Fruit fly (Drosophila melanogaster) whole organism, embryonic: ENCODE data around the gene CG3009.

ENCODE experiments used
- Ada2b ChIP-seq: fragments of 200-800 bp; sonication (Bioruptor generic); IDR thresholded peaks from 2 replicates; pipeline ENCODE4 v1.3.6; 2022; ENCODE audit warnings: missing biosample characterization, missing genetic modification characterization
- CG10274 ChIP-seq: fragments of 200-800 bp; sonication (Bioruptor generic); optimal IDR thresholded peaks from 3 replicates; lab custom pipeline; 2017; ENCODE audit warnings: missing biosample characterization, mild to moderate bottlenecking, missing genetic modification characterization
- CG10462 ChIP-seq: fragments of 200-800 bp; sonication (Bioruptor generic); optimal IDR thresholded peaks from 2 replicates; lab custom pipeline; 2016; ENCODE audit warnings: missing biosample characterization, missing genetic modification characterization
- CG11696 ChIP-seq: fragments of 200-800 bp; sonication (Bioruptor generic); IDR thresholded peaks from 2 replicates; pipeline ENCODE4 v1.3.6; 2022; ENCODE audit warnings: missing biosample characterization, missing genetic modification characterization
- CG12744 ChIP-seq: fragments of 200-800 bp; sonication (Bioruptor generic); optimal IDR thresholded peaks from 2 replicates; lab custom pipeline; 2016; ENCODE audit warnings: missing biosample characterization, missing genetic modification characterization
- CG13775 ChIP-seq: fragments of 200-800 bp; sonication (Bioruptor generic); optimal IDR thresholded peaks from 3 replicates; lab custom pipeline; 2017; ENCODE audit warnings: missing biosample characterization, mild to moderate bottlenecking, missing genetic modification characterization
- CG14050 ChIP-seq: fragments of 200-800 bp; sonication (Bioruptor generic); IDR thresholded peaks from 3 replicates; pipeline ENCODE4 v1.3.6; 2022; ENCODE audit warnings: missing biosample characterization, missing genetic modification characterization
- CG14667 ChIP-seq: fragments of 200-800 bp; sonication (Bioruptor generic); IDR thresholded peaks from 2 replicates; pipeline ENCODE4 v1.3.6; 2022; ENCODE audit warnings: missing biosample characterization, missing genetic modification characterization
- CG17186 ChIP-seq: fragments of 200-800 bp; sonication (Bioruptor generic); optimal IDR thresholded peaks from 3 replicates; lab custom pipeline; 2017; ENCODE audit warnings: missing biosample characterization, missing genetic modification reagents, missing genetic modification characterization
- CG17359 ChIP-seq: fragments of 200-800 bp; sonication (Bioruptor generic); optimal IDR thresholded peaks from 3 replicates; lab custom pipeline; 2018; ENCODE audit warnings: missing biosample characterization, mild to moderate bottlenecking, missing genetic modification characterization, moderate library complexity
- CG2116 ChIP-seq: fragments of 200-800 bp; sonication (Bioruptor generic); optimal IDR thresholded peaks from 3 replicates; lab custom pipeline; 2018; ENCODE audit warnings: missing biosample characterization, mild to moderate bottlenecking, missing genetic modification characterization
- CG34376 ChIP-seq: fragments of 200-800 bp; sonication (Bioruptor generic); optimal IDR thresholded peaks from 2 replicates; lab custom pipeline; 2018; ENCODE audit warnings: missing biosample characterization, mild to moderate bottlenecking, missing genetic modification characterization
- CG4617 ChIP-seq: fragments of 200-800 bp; sonication (Bioruptor generic); optimal IDR thresholded peaks from 3 replicates; lab custom pipeline; 2016; ENCODE audit warnings: missing biosample characterization, missing genetic modification characterization, borderline replicate concordance
- CG6689 ChIP-seq: fragments of 200-800 bp; sonication (Bioruptor generic); IDR thresholded peaks from 2 replicates; pipeline ENCODE4 v1.3.6; 2022; ENCODE audit warnings: missing biosample characterization, missing genetic modification characterization
- CG7839 ChIP-seq: fragments of 200-800 bp; sonication (Bioruptor generic); optimal IDR thresholded peaks from 3 replicates; lab custom pipeline; 2018; ENCODE audit warnings: missing biosample characterization, mild to moderate bottlenecking, missing genetic modification characterization, moderate library complexity
- CG7928 ChIP-seq: fragments of 200-800 bp; sonication (Bioruptor generic); optimal IDR thresholded peaks from 2 replicates; lab custom pipeline; 2017; ENCODE audit warnings: missing biosample characterization, mild to moderate bottlenecking, missing genetic modification characterization
- CG8290 ChIP-seq, 3 experiments: fragments of 200-800 bp; sonication (Bioruptor generic); optimal IDR thresholded peaks; 2 replicates each; lab custom pipeline; 2016 to 2019; ENCODE audit warnings: missing biosample characterization in 3 of 3, missing genetic modification characterization in 3 of 3, mild to moderate bottlenecking in 2 of 3, moderate library complexity in 1 of 3
- CG9727 ChIP-seq: fragments of 200-800 bp; sonication (Bioruptor generic); optimal IDR thresholded peaks from 3 replicates; lab custom pipeline; 2017; ENCODE audit warnings: missing biosample characterization, mild to moderate bottlenecking, missing genetic modification characterization
- CG9797 ChIP-seq: fragments of 200-800 bp; sonication (Bioruptor generic); optimal IDR thresholded peaks from 3 replicates; lab custom pipeline; 2018; ENCODE audit warnings: missing biosample characterization, mild to moderate bottlenecking, missing genetic modification characterization
- CG9817 ChIP-seq: fragments of 200-800 bp; sonication (Bioruptor generic); optimal IDR thresholded peaks from 2 replicates; lab custom pipeline; 2018; ENCODE audit warnings: missing biosample characterization, mild to moderate bottlenecking, missing genetic modification characterization, moderate library complexity
- Deaf1 ChIP-seq: fragments of 200-800 bp; optimal IDR thresholded peaks from 3 replicates; lab custom pipeline; 2019; ENCODE audit warnings: missing biosample characterization, mild to moderate bottlenecking, missing genetic modification characterization, moderate library complexity
- Dfd ChIP-seq, 2 experiments: fragments of >200 bp; optimal IDR thresholded peaks; 2 replicates each; lab custom pipeline; 2017; ENCODE audit warnings: missing biosample characterization in 2 of 2, missing genetic modification characterization in 2 of 2
- Drgx ChIP-seq: fragments of 200-800 bp; sonication (Bioruptor generic); IDR thresholded peaks from 2 replicates; pipeline ENCODE4 v1.3.6; 2022; ENCODE audit warnings: missing biosample characterization, missing genetic modification characterization
- Mrtf ChIP-seq: fragments of 200-800 bp; sonication (Bioruptor generic); IDR thresholded peaks from 3 replicates; pipeline ENCODE4 v1.3.6; 2022; ENCODE audit warnings: missing biosample characterization, missing genetic modification characterization
- Optix ChIP-seq: fragments of 200-800 bp; sonication (Bioruptor generic); IDR thresholded peaks from 3 replicates; pipeline ENCODE4 v1.3.6; 2022; ENCODE audit warnings: missing biosample characterization, missing genetic modification characterization
- Ssrp ChIP-seq: fragments of 200-800 bp; sonication (Bioruptor generic); optimal IDR thresholded peaks from 2 replicates; lab custom pipeline; 2018; ENCODE audit warnings: missing biosample characterization, mild to moderate bottlenecking, missing genetic modification characterization, moderate library complexity
- Taf1 ChIP-seq: fragments of 200-800 bp; sonication (Bioruptor generic); IDR thresholded peaks from 2 replicates; pipeline ENCODE4 v1.3.6; 2022; ENCODE audit warnings: missing biosample characterization, missing genetic modification characterization
- da ChIP-seq: fragments of 200-800 bp; sonication (Bioruptor generic); optimal IDR thresholded peaks from 2 replicates; lab custom pipeline; 2016; ENCODE audit warnings: missing biosample characterization, missing genetic modification characterization
- fru ChIP-seq: fragments of >200 bp; optimal IDR thresholded peaks from 2 replicates; lab custom pipeline; 2017
- gro ChIP-seq: fragments of 200-800 bp; sonication (Bioruptor generic); optimal IDR thresholded peaks from 2 replicates; lab custom pipeline; 2016; ENCODE audit warnings: missing biosample characterization, missing genetic modification characterization
- gt ChIP-seq: fragments of 200-800 bp; sonication (Bioruptor generic); IDR thresholded peaks from 2 replicates; pipeline ENCODE4 v1.3.6; 2022; ENCODE audit warnings: missing biosample characterization, missing genetic modification characterization
- mam ChIP-seq: fragments of 200-800 bp; sonication (Bioruptor generic); optimal IDR thresholded peaks from 3 replicates; lab custom pipeline; 2016; ENCODE audit warnings: missing biosample characterization, missing genetic modification characterization
- p53 ChIP-seq: fragments of 200-800 bp; sonication (Bioruptor generic); optimal IDR thresholded peaks from 2 replicates; lab custom pipeline; 2016; ENCODE audit warnings: missing biosample characterization, missing genetic modification characterization
- prd ChIP-seq, 3 experiments: fragments of >200 bp in 2 of 3; fragments of 200-800 bp in 1 of 3; sonication (Bioruptor generic) in 1 of 3; optimal IDR thresholded peaks in 2 of 3; IDR thresholded peaks in 1 of 3; 2 replicates in 2 of 3; 3 replicates in 1 of 3; pipeline versions ENCODE4 v1.3.6 to Lab custom; 2017 to 2022; ENCODE audit warnings: missing biosample characterization in 1 of 3, missing genetic modification characterization in 1 of 3
- sd ChIP-seq: fragments of 200-800 bp; sonication (Bioruptor generic); optimal IDR thresholded peaks from 3 replicates; lab custom pipeline; 2018; ENCODE audit warnings: missing biosample characterization, mild to moderate bottlenecking, missing genetic modification characterization, moderate library complexity
- sima ChIP-seq: fragments of 200-800 bp; sonication (Bioruptor generic); optimal IDR thresholded peaks from 2 replicates; lab custom pipeline; 2016; ENCODE audit warnings: missing biosample characterization, missing genetic modification characterization
- sisA ChIP-seq: fragments of 200-800 bp; sonication (Bioruptor generic); IDR thresholded peaks from 2 replicates; pipeline ENCODE4 v1.3.6; 2022; ENCODE audit warnings: missing biosample characterization, missing genetic modification characterization
- unc-4 ChIP-seq: fragments of 200-800 bp; sonication (Bioruptor generic); IDR thresholded peaks from 2 replicates; pipeline ENCODE4 v1.3.6; 2022; ENCODE audit warnings: missing biosample characterization, missing genetic modification characterization; ENCODE audit not compliant: partially characterized antibody
- vfl ChIP-seq: fragments of 200-800 bp; sonication (Bioruptor generic); optimal IDR thresholded peaks from 2 replicates; lab custom pipeline; 2016; ENCODE audit warnings: missing biosample characterization, missing genetic modification characterization

CG3009 gene

dm6 chrX:4666650-4667360 is at the start of gene CG3009 (continued):
- TF ChIP-seq fru (lab: Kevin White, UChicago) (no peak), CG2116 (GFP tag; lab: Kevin White, UChicago) (peak; percentile 84), CG7839 (peak; percentile 98), CG4617 (GFP tag; lab: Kevin White, UChicago) (peak; percentile 96), da (GFP tag; lab: Kevin White, UChicago) (peak; percentile 93), mam (GFP tag; lab: Kevin White, UChicago) (peak; percentile 98), CG8290 (GFP tag; optimal IDR thresholded peaks at IDR 0.05; lab: Kevin White, UChicago) (peak; percentile 90), CG8290 (tag; optimal IDR thresholded peaks at IDR 0.05; lab: Kevin White, UChicago) (peak; percentile 78 to 98), sd (peak; percentile 90), p53 (peak; percentile 94), CG14667 (GFP tag; lab: Robert Waterston, UW) (peak; percentile 95), CG17186 (GFP tag; lab: Kevin White, UChicago) (peak; percentile 83), CG13775 (peak; percentile 96), sima (GFP tag; lab: Kevin White, UChicago) (peak; percentile 92), CG34376 (GFP tag; lab: Kevin White, UChicago) (peak; percentile 99), unc-4 (GFP tag; lab: Robert Waterston, UW) (no peak), CG6689 (GFP tag; lab: Robert Waterston, UW) (peak; percentile 98), Deaf1 (tag; lab: Kevin White, UChicago) (peak; percentile 88), gt (GFP tag; lab: Robert Waterston, UW) (peak; percentile 92), Ssrp (tag; lab: Kevin White, UChicago) (peak; percentile 93), CG14050 (peak; percentile 96), Dfd (GFP tag; optimal IDR thresholded peaks at IDR 0.05; lab: Kevin White, UChicago) (no peak), Ada2b (GFP tag; lab: Robert Waterston, UW) (peak; percentile 98), CG7928 (GFP tag; lab: Kevin White, UChicago) (peak; percentile 79), CG10462 (GFP tag; lab: Kevin White, UChicago) (peak; percentile 94), CG9797 (GFP tag; lab: Kevin White, UChicago) (peak; percentile 50), prd (optimal IDR thresholded peaks at IDR 0.05; lab: Kevin White, UChicago) (no peak), prd (GFP tag; IDR thresholded peaks at IDR 0.05; lab: Robert Waterston, UW) (peak; percentile 98), sisA (GFP tag; lab: Robert Waterston, UW) (peak; percentile 97), CG10274 (GFP tag; lab: Kevin White, UChicago) (peak; percentile 93), Drgx (GFP tag; lab: Robert Waterston, UW) (peak; percentile 98), gro (peak; percentile 98), Mrtf (peak; percentile 98), CG12744 (GFP tag; lab: Kevin White, UChicago) (peak; percentile 97), CG17359 (tag; lab: Kevin White, UChicago) (peak; percentile 97), CG9817 (tag; lab: Kevin White, UChicago) (peak; percentile 97), Optix (peak; percentile 98), vfl (GFP tag; lab: Kevin White, UChicago) (peak; percentile 96), CG9727 (peak; percentile 95), CG11696 (GFP tag; lab: Robert Waterston, UW) (peak; percentile 90), Taf1 (GFP tag; lab: Robert Waterston, UW) (peak; percentile 95)
- TF ChIP-seq, all 482 proteins: peak for 445
